Fruit fly (Drosophila melanogaster) whole organism, embryonic: ENCODE data around the gene CG12096.

Source experiments
- Bgb ChIP-seq: fragments of 200-800 bp; sonication (Bioruptor generic); IDR thresholded peaks from 2 replicates; pipeline ENCODE4 v1.3.6; 2022; ENCODE audit warnings: missing biosample characterization, missing genetic modification characterization; ENCODE audit not compliant: partially characterized antibody
- CG10209 ChIP-seq: fragments of 200-800 bp; sonication (Bioruptor generic); optimal IDR thresholded peaks from 3 replicates; lab custom pipeline; 2017; ENCODE audit warnings: missing biosample characterization, mild to moderate bottlenecking, missing genetic modification characterization, missing genetic modification reagents
- CG10267 ChIP-seq: fragments of 200-800 bp; sonication (Bioruptor generic); optimal IDR thresholded peaks from 2 replicates; lab custom pipeline; 2018; ENCODE audit warnings: missing biosample characterization, mild to moderate bottlenecking, missing genetic modification characterization, moderate library complexity
- CG10959 ChIP-seq: fragments of 200-800 bp; sonication (Bioruptor generic); IDR thresholded peaks from 2 replicates; pipeline ENCODE4 v1.3.6; 2022; ENCODE audit warnings: missing biosample characterization, missing genetic modification characterization
- CG10979 ChIP-seq: fragments of 200-800 bp; sonication (Bioruptor generic); optimal IDR thresholded peaks from 2 replicates; lab custom pipeline; 2018; ENCODE audit warnings: missing biosample characterization, mild to moderate bottlenecking, missing genetic modification characterization, moderate library complexity
- CG11456 ChIP-seq: fragments of 200-800 bp; sonication (Bioruptor generic); IDR thresholded peaks from 3 replicates; pipeline ENCODE4 v1.3.6; 2022; ENCODE audit warnings: missing biosample characterization, missing genetic modification characterization
- CG12391 ChIP-seq: fragments of 200-800 bp; sonication (Bioruptor generic); optimal IDR thresholded peaks from 3 replicates; lab custom pipeline; 2018; ENCODE audit warnings: missing biosample characterization, mild to moderate bottlenecking, missing genetic modification characterization, moderate library complexity
- CG13296 ChIP-seq: fragments of 200-800 bp; sonication (Bioruptor generic); optimal IDR thresholded peaks from 3 replicates; lab custom pipeline; 2018; ENCODE audit warnings: missing biosample characterization, mild to moderate bottlenecking, missing genetic modification characterization
- CG14965 ChIP-seq: fragments of 200-800 bp; sonication (Bioruptor generic); optimal IDR thresholded peaks from 2 replicates; lab custom pipeline; 2016; ENCODE audit warnings: missing biosample characterization, missing genetic modification characterization, borderline replicate concordance
- CG17186 ChIP-seq: fragments of 200-800 bp; sonication (Bioruptor generic); optimal IDR thresholded peaks from 3 replicates; lab custom pipeline; 2017; ENCODE audit warnings: missing biosample characterization, missing genetic modification reagents, missing genetic modification characterization
- CG17361 ChIP-seq: fragments of 200-800 bp; sonication (Bioruptor generic); IDR thresholded peaks from 3 replicates; pipeline ENCODE4 v1.3.6; 2022; ENCODE audit warnings: missing biosample characterization, missing genetic modification characterization
- CG18262 ChIP-seq: fragments of 200-800 bp; optimal IDR thresholded peaks from 3 replicates; lab custom pipeline; 2019; ENCODE audit warnings: missing biosample characterization, mild to moderate bottlenecking, missing genetic modification characterization, moderate library complexity
- CG18599 ChIP-seq: fragments of 200-800 bp; sonication (Bioruptor generic); optimal IDR thresholded peaks from 3 replicates; lab custom pipeline; 2017; ENCODE audit warnings: missing biosample characterization, missing genetic modification characterization, mild to moderate bottlenecking, moderate library complexity, missing genetic modification reagents
- CG2116 ChIP-seq: fragments of 200-800 bp; sonication (Bioruptor generic); optimal IDR thresholded peaks from 3 replicates; lab custom pipeline; 2018; ENCODE audit warnings: missing biosample characterization, mild to moderate bottlenecking, missing genetic modification characterization
- CG31441 ChIP-seq: fragments of 200-800 bp; sonication (Bioruptor generic); IDR thresholded peaks from 2 replicates; pipeline ENCODE4 v1.3.6; 2022; ENCODE audit warnings: missing biosample characterization, missing genetic modification characterization
- CG4360 ChIP-seq: fragments of 200-800 bp; sonication (Bioruptor generic); IDR thresholded peaks from 2 replicates; pipeline ENCODE4 v1.3.6; 2022; ENCODE audit warnings: missing biosample characterization, missing genetic modification characterization
- CG8944 ChIP-seq: fragments of 200-800 bp; sonication (Bioruptor generic); optimal IDR thresholded peaks from 3 replicates; lab custom pipeline; 2016; ENCODE audit warnings: missing biosample characterization, missing genetic modification characterization
- CG9437 ChIP-seq: fragments of 200-800 bp; sonication (Bioruptor generic); optimal IDR thresholded peaks from 2 replicates; lab custom pipeline; 2018; ENCODE audit warnings: missing biosample characterization, mild to moderate bottlenecking, missing genetic modification characterization
- CG9727 ChIP-seq: fragments of 200-800 bp; sonication (Bioruptor generic); optimal IDR thresholded peaks from 3 replicates; lab custom pipeline; 2017; ENCODE audit warnings: missing biosample characterization, mild to moderate bottlenecking, missing genetic modification characterization
- CTCF ChIP-seq: fragments of 200-800 bp; sonication (Bioruptor generic); optimal IDR thresholded peaks from 2 replicates; lab custom pipeline; 2017; ENCODE audit warnings: missing biosample characterization, mild to moderate bottlenecking, missing genetic modification characterization, moderate library complexity
- Dp ChIP-seq: fragments of 200-800 bp; sonication (Bioruptor generic); optimal IDR thresholded peaks from 2 replicates; lab custom pipeline; 2018; ENCODE audit warnings: missing biosample characterization, mild to moderate bottlenecking, missing genetic modification characterization, moderate library complexity
- E2f2 ChIP-seq: fragments of 200-800 bp; sonication (Bioruptor generic); IDR thresholded peaks from 2 replicates; pipeline ENCODE4 v1.3.6; 2022; ENCODE audit warnings: missing biosample characterization, missing genetic modification characterization
- Hr78 ChIP-seq, 2 experiments: fragments of 200-800 bp in 1 of 2; fragments of >200 bp in 1 of 2; sonication (Bioruptor generic) in 1 of 2; optimal IDR thresholded peaks; 2 replicates each; lab custom pipeline; 2017 to 2019; ENCODE audit warnings: missing biosample characterization in 2 of 2, missing genetic modification characterization in 2 of 2, mild to moderate bottlenecking in 1 of 2, moderate library complexity in 1 of 2
- Hsf ChIP-seq: fragments of 200-800 bp; sonication (Bioruptor generic); optimal IDR thresholded peaks from 3 replicates; lab custom pipeline; 2016; ENCODE audit warnings: missing biosample characterization, missing genetic modification characterization
- MESR4 ChIP-seq: fragments of 200-800 bp; sonication (Bioruptor generic); optimal IDR thresholded peaks from 2 replicates; lab custom pipeline; 2018; ENCODE audit warnings: missing biosample characterization, mild to moderate bottlenecking, missing genetic modification characterization, moderate library complexity
- Med ChIP-seq: fragments of 200-800 bp; sonication (Bioruptor generic); peaks from one replicate; lab custom pipeline; 2016; ENCODE audit warnings: missing biosample characterization, missing genetic modification characterization, mild to moderate bottlenecking, inconsistent platforms, moderate library complexity
- NC2β ChIP-seq: fragments of 200-800 bp; sonication (Bioruptor generic); optimal IDR thresholded peaks from 2 replicates; lab custom pipeline; 2016; ENCODE audit warnings: missing biosample characterization, missing genetic modification characterization
- Oaz ChIP-seq: fragments of 200-800 bp; sonication (Bioruptor generic); IDR thresholded peaks from 2 replicates; pipeline ENCODE4 v1.3.6; 2022; ENCODE audit warnings: missing biosample characterization, missing genetic modification characterization
- Ravus ChIP-seq: fragments of 200-800 bp; sonication (Bioruptor generic); IDR thresholded peaks from 2 replicates; pipeline ENCODE4 v1.3.6; 2022; ENCODE audit warnings: missing biosample characterization, missing genetic modification characterization
- Scr ChIP-seq: fragments of 200-800 bp; sonication (Bioruptor generic); IDR thresholded peaks from 2 replicates; pipeline ENCODE4 v1.3.6; 2022; ENCODE audit warnings: missing biosample characterization, missing genetic modification characterization; ENCODE audit not compliant: partially characterized antibody
- ara ChIP-seq: fragments of 200-800 bp; sonication (Bioruptor generic); IDR thresholded peaks from 2 replicates; pipeline ENCODE4 v1.3.6; 2022; ENCODE audit warnings: missing biosample characterization, missing genetic modification characterization
- bcd ChIP-seq: fragments of 200-800 bp; sonication (Bioruptor generic); optimal IDR thresholded peaks from 2 replicates; lab custom pipeline; 2017; ENCODE audit warnings: missing biosample characterization, mild to moderate bottlenecking, missing genetic modification characterization
- fd96Cb ChIP-seq: fragments of 200-800 bp; sonication (Bioruptor generic); optimal IDR thresholded peaks from 2 replicates; lab custom pipeline; 2018; ENCODE audit warnings: missing biosample characterization, mild to moderate bottlenecking, missing genetic modification characterization, moderate library complexity
- ftz-f1 ChIP-seq: fragments of 200-800 bp; sonication (Bioruptor generic); optimal IDR thresholded peaks from 2 replicates; lab custom pipeline; 2016; ENCODE audit warnings: missing biosample characterization, missing genetic modification characterization
- gem ChIP-seq: fragments of 200-800 bp; sonication (Bioruptor generic); optimal IDR thresholded peaks from 2 replicates; lab custom pipeline; 2019; ENCODE audit warnings: missing biosample characterization, mild to moderate bottlenecking, missing genetic modification characterization, moderate library complexity
- hbn ChIP-seq: fragments of 200-800 bp; sonication (Bioruptor generic); IDR thresholded peaks from 2 replicates; pipeline ENCODE4 v1.3.6; 2022; ENCODE audit warnings: missing biosample characterization, missing genetic modification characterization; ENCODE audit not compliant: partially characterized antibody
- lab ChIP-seq: fragments of 200-800 bp; sonication (Bioruptor generic); optimal IDR thresholded peaks from 3 replicates; lab custom pipeline; 2017; ENCODE audit warnings: missing biosample characterization, missing genetic modification characterization, mild to moderate bottlenecking, moderate library complexity, missing genetic modification reagents
- lbe ChIP-seq: fragments of 200-800 bp; sonication (Bioruptor generic); optimal IDR thresholded peaks from 2 replicates; lab custom pipeline; 2016; ENCODE audit warnings: missing biosample characterization, mild to moderate bottlenecking, missing genetic modification characterization
- lola ChIP-seq, 3 experiments: fragments of >200 bp in 2 of 3; fragments of 200-800 bp in 1 of 3; sonication (Bioruptor generic) in 1 of 3; optimal IDR thresholded peaks; 2 replicates each; lab custom pipeline; 2017 to 2019; ENCODE audit warnings: missing biosample characterization in 3 of 3, missing genetic modification characterization in 3 of 3, mild to moderate bottlenecking in 1 of 3, moderate library complexity in 1 of 3
- lov ChIP-seq, 2 experiments: fragments of 200-800 bp in 1 of 2; fragments of >200 bp in 1 of 2; sonication (Bioruptor generic) in 1 of 2; IDR thresholded peaks in 1 of 2; optimal IDR thresholded peaks in 1 of 2; 2 replicates in 1 of 2; 3 replicates in 1 of 2; pipeline versions ENCODE4 v1.3.6 to Lab custom; 2017 to 2022; ENCODE audit warnings: missing biosample characterization in 1 of 2, missing genetic modification characterization in 1 of 2
- odd ChIP-seq: fragments of 200-800 bp; sonication (Bioruptor generic); optimal IDR thresholded peaks from 2 replicates; lab custom pipeline; 2017; ENCODE audit warnings: missing biosample characterization, mild to moderate bottlenecking, missing genetic modification characterization
- psq ChIP-seq: fragments of 200-800 bp; sonication (Bioruptor generic); optimal IDR thresholded peaks from 2 replicates; lab custom pipeline; 2017; ENCODE audit warnings: missing biosample characterization, missing genetic modification characterization
- slbo ChIP-seq: fragments of 200-800 bp; sonication (Bioruptor generic); IDR thresholded peaks from 2 replicates; pipeline ENCODE4 v1.3.6; 2022; ENCODE audit warnings: missing biosample characterization, missing genetic modification characterization
- vvl ChIP-seq: fragments of 200-800 bp; sonication (Bioruptor generic); IDR thresholded peaks from 2 replicates; pipeline ENCODE4 v1.3.6; 2022; ENCODE audit warnings: missing biosample characterization, missing genetic modification characterization
- z ChIP-seq: fragments of 200-800 bp; sonication (Bioruptor generic); IDR thresholded peaks from 3 replicates; pipeline ENCODE4 v1.3.6; 2022; ENCODE audit warnings: missing biosample characterization, missing genetic modification characterization

CG12096 gene

DNA sequence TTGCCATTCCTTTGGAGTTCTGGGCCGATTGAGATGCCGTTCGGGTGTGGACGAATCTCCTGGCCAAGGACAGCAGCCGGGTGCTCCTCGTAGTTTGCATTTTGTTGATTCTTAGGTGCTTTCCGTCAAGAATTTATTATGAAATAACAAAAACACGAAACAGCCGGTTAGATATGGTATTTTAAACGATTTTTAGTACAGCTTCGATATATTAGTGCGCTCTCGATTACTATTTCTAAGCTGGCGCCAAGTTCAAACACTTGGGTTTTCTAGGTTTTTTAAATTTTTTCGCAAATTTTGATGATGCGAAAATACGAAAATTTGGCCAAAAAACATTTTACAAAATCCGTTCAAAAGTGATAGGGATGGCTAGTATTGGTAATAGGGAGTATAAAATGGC lies 34.8 kb downstream of the CG12096 start, which contains the start of gene Coq5 (continued):
- TF ChIP-seq CG2116 (GFP tag; lab: Kevin White, UChicago) (peak; percentile 43), Bgb (GFP tag; lab: Robert Waterston, UW) (peak; percentile 40), hbn (GFP tag; lab: Robert Waterston, UW) (0 out of 2 replicates have a peak, but pooled peaks have one; percentile 36), Scr (GFP tag; lab: Robert Waterston, UW) (peak; percentile 57), E2f2 (peak; percentile 84), Med (GFP tag; lab: Kevin White, UChicago) (peak; percentile 43), Dp (peak; percentile 76)

dm6 chrX:13202162-13202561 lies 42.8 kb downstream of the CG12096 start, which contains the start of gene CG44437:
Gene CG44437, minus strand, starts transcription at chrX:13202262.
- TF ChIP-seq Oaz (GFP tag; lab: Robert Waterston, UW) (no peak), MESR4 (GFP tag; lab: Kevin White, UChicago) (no peak), slbo (GFP tag; lab: Robert Waterston, UW) (no peak), z (GFP tag; lab: Robert Waterston, UW) (no peak), Hsf (GFP tag; lab: Kevin White, UChicago) (no peak), Hr78 (GFP tag; optimal IDR thresholded peaks at IDR 0.05; lab: Kevin White, UChicago) (no peak), CG8944 (no peak), NC2β (no peak), CG10959 (GFP tag; lab: Robert Waterston, UW) (no peak), CG11456 (GFP tag; lab: Robert Waterston, UW) (no peak), Ravus (GFP tag; lab: Robert Waterston, UW) (no peak), ftz-f1 (no peak), psq (GFP tag; lab: Kevin White, UChicago) (no peak)
- TF ChIP-seq, all 482 proteins: peak for 0

dm6 chrX:13204718-13205117 lies 45.3 kb downstream of the CG12096 start:
- TF ChIP-seq ara (GFP tag; lab: Robert Waterston, UW) (no peak), CTCF (GFP tag; lab: Kevin White, UChicago) (peak; percentile 85), Med (GFP tag; lab: Kevin White, UChicago) (peak; percentile 27), CG10979 (tag; lab: Kevin White, UChicago) (peak; percentile 80), CG4360 (GFP tag; lab: Robert Waterston, UW) (no peak), CG14965 (GFP tag; lab: Kevin White, UChicago) (peak; percentile 91)

dm6 chrX:13208075-13208474 lies 48.7 kb downstream of the CG12096 start:
- peak; percentile 72 for TF ChIP-seq gem (tag; lab: Kevin White, UChicago)
- TF ChIP-seq bcd (GFP tag; lab: Kevin White, UChicago), result peak; percentile 17
- peak in 1 of 3 experiments; percentile 25 for TF ChIP-seq lola (GFP tag; optimal IDR thresholded peaks at IDR 0.05; lab: Kevin White, UChicago)
- peak; percentile 22 for TF ChIP-seq odd (GFP tag; lab: Kevin White, UChicago)
- peak; percentile 74 for TF ChIP-seq CG18599 (GFP tag; lab: Kevin White, UChicago)
- peak; percentile 53 for TF ChIP-seq CG12391
- peak; percentile 51 for TF ChIP-seq lab (GFP tag; lab: Kevin White, UChicago)
- TF ChIP-seq CG18262 (tag; lab: Kevin White, UChicago), result peak; percentile 59
- TF ChIP-seq lov (optimal IDR thresholded peaks at IDR 0.05; lab: Kevin White, UChicago), result no peak
- no peak for TF ChIP-seq lov (GFP tag; IDR thresholded peaks at IDR 0.05; lab: Robert Waterston, UW)
- TF ChIP-seq CG13296 (GFP tag; lab: Kevin White, UChicago), result peak; percentile 50
- TF ChIP-seq vvl (GFP tag; lab: Robert Waterston, UW), result 0 out of 2 replicates have a peak, but pooled peaks have one; percentile 21
- TF ChIP-seq fd96Cb, result peak; percentile 18
- peak; percentile 23 for TF ChIP-seq CG9437
- TF ChIP-seq lbe, result no peak
- no peak for TF ChIP-seq CG2116 (GFP tag; lab: Kevin White, UChicago)
- peak; percentile 63 for TF ChIP-seq CG31441
- no peak for TF ChIP-seq CG17186
- TF ChIP-seq CG10209, result peak; percentile 33
- TF ChIP-seq CG10267 (tag; lab: Kevin White, UChicago), result peak; percentile 29
- TF ChIP-seq CG9727, result peak; percentile 46
- peak; percentile 50; the same call in 1 of the 3 replicates for TF ChIP-seq CG17361 (GFP tag; lab: Robert Waterston, UW)
